Fruit fly (Drosophila melanogaster): ENCODE measurements around the gene Wdr81.

Wdr81 gene

DNA sequence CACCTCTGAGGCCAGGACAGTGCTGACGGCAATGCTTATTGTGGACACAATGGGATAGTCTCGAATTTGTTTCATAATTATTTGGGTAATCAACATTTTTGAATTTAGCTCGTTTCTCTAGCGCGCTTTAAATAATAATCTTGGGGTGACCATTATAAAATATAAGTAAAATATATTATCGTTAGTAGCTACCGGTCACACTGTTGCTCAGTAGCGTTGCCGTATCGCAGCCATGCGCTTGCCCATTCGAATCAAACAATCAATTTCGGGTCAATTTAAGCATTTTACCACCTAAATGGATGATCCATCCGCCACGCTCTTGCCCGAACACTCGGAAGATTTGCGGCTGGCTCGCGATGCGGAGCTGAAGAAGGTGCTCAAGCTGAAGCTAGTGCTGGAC, 31.0 kb downstream of the Wdr81 start, which contains the start of the genes zuc and dgt2:
Gene zuc, minus strand, starts transcription at position 154 of the 400 bp plus-strand sequence.
Gene dgt2, plus strand, starts transcription at position 208 of the 400 bp plus-strand sequence.
- TF ChIP-seq Smox (GFP tag; optimal IDR thresholded peaks at IDR 0.05) (no peak), Sox102F (GFP tag; optimal IDR thresholded peaks at IDR 0.05) (no peak), dsx (GFP tag; optimal IDR thresholded peaks at IDR 0.05; ENCODE audit: poor library complexity, severe bottlenecking) (no peak), CG6808 (GFP tag; optimal IDR thresholded peaks at IDR 0.05) (no peak), CG6854 (GFP tag; optimal IDR thresholded peaks at IDR 0.05) (no peak), svp (GFP tag) (no peak), CG8632 (GFP tag; optimal IDR thresholded peaks at IDR 0.05) (no peak), CG3032 (tag; optimal IDR thresholded peaks at IDR 0.05) (no peak), CG4318 (GFP tag; optimal IDR thresholded peaks at IDR 0.05) (no peak), fkh (GFP tag; optimal IDR thresholded peaks at IDR 0.05) (no peak)

DNA sequence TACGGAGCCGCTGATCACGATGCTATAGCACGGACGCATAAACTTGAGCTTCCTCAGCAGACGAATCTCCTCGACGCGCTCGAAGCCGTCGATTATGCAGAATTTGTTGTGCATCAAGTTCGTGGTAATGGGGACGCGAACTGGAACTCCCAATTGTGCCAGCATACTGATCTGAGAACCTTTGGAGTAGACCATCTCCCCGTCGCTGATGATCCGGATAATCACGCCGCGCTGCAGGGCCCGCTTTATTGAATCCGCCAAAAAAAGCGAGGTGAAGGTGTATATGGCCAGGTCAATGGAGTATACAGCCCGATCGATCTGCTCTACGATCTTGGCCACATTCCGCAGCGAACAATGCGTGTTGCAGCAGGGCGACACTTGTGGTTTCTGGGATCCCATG, 31.6 kb downstream of the Wdr81 start:
- TF ChIP-seq svp (GFP tag) (no peak), Blimp-1 (GFP tag; optimal IDR thresholded peaks at IDR 0.05) (no peak), CG3919 (GFP tag; optimal IDR thresholded peaks at IDR 0.05) (no peak), CG16779 (tag; optimal IDR thresholded peaks at IDR 0.05) (no peak), dac (GFP tag; optimal IDR thresholded peaks at IDR 0.05) (no peak), CG6854 (GFP tag; optimal IDR thresholded peaks at IDR 0.05) (no peak), CG9139 (GFP tag; optimal IDR thresholded peaks at IDR 0.05) (no peak), CG15336 (GFP tag; IDR thresholded peaks at IDR 0.05) (no peak), CG7368 (GFP tag; optimal IDR thresholded peaks at IDR 0.05) (no peak), fd85E (GFP tag; optimal IDR thresholded peaks at IDR 0.05) (no peak), CG10631 (GFP tag; optimal IDR thresholded peaks at IDR 0.05) (no peak), Sox15 (GFP tag; optimal IDR thresholded peaks at IDR 0.05) (no peak)

DNA sequence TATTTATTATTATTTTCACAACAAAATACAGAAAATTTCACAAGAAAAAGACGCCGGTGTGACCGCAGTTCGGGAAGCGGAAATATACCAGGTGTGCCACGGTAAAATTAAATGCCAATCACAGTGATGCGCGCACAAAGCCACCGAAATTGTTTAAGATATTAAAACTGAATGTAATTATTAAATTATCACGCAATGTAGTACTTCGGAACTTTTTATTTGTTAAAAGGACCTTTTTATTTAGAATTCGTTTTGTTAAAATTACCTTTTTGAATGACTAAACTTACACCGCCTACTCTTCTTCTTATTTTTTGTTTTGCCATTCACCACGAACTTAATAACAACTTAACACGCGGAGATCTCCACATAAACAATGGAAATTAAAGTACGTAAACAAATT, 32.8 kb downstream of the Wdr81 start, which contains the start of the genes CG6686 and CG34163:
Gene CG6686, minus strand, starts transcription at position 95 of the 400 bp plus-strand sequence.
Gene CG34163, plus strand, starts transcription at position 326 of the 400 bp plus-strand sequence.
- TF ChIP-seq net (GFP tag; optimal IDR thresholded peaks at IDR 0.05) = no peak
- no peak for TF ChIP-seq CG1621 (tag; optimal IDR thresholded peaks at IDR 0.05)
- peak; percentile 51 for TF ChIP-seq CG6792 (GFP tag; optimal IDR thresholded peaks at IDR 0.05)
- TF ChIP-seq vri (GFP tag; optimal IDR thresholded peaks at IDR 0.05) = no peak
- peak; percentile 20; the same call in 1 of the 2 replicates for TF ChIP-seq CG15336 (GFP tag; IDR thresholded peaks at IDR 0.05)
- no peak for TF ChIP-seq OdsH (GFP tag; optimal IDR thresholded peaks at IDR 0.05)
- TF ChIP-seq CG10631 (GFP tag; optimal IDR thresholded peaks at IDR 0.05) = no peak
- TF ChIP-seq spab (GFP tag; optimal IDR thresholded peaks at IDR 0.05) = no peak
- no peak for TF ChIP-seq CG16779 (tag; optimal IDR thresholded peaks at IDR 0.05)
- peak; percentile 46 for TF ChIP-seq CG31627 (GFP tag; optimal IDR thresholded peaks at IDR 0.05)
- no peak for TF ChIP-seq dsx (GFP tag; optimal IDR thresholded peaks at IDR 0.05; ENCODE audit: poor library complexity, severe bottlenecking)
- TF ChIP-seq CG8119 (GFP tag; IDR thresholded peaks at IDR 0.05) = no peak; the same call in 2 of the 3 replicates
- no peak for TF ChIP-seq CG7368 (GFP tag; optimal IDR thresholded peaks at IDR 0.05)
- no peak for TF ChIP-seq Gug (GFP tag; IDR thresholded peaks at IDR 0.05)
- no peak for TF ChIP-seq salr (GFP tag; optimal IDR thresholded peaks at IDR 0.05)
- TF ChIP-seq achi (GFP tag; optimal IDR thresholded peaks at IDR 0.05) = no peak
- TF ChIP-seq Hr39 (GFP tag; optimal IDR thresholded peaks at IDR 0.05) = no peak
- TF ChIP-seq Hr38 (GFP tag; optimal IDR thresholded peaks at IDR 0.05) = no peak
- TF ChIP-seq CG10669 (GFP tag; optimal IDR thresholded peaks at IDR 0.05) = no peak
- no peak for TF ChIP-seq ss (GFP tag; optimal IDR thresholded peaks at IDR 0.05)
- TF ChIP-seq lz (GFP tag; optimal IDR thresholded peaks at IDR 0.05) = peak; percentile 55
- TF ChIP-seq CG8319 (GFP tag; optimal IDR thresholded peaks at IDR 0.05) = no peak
- TF ChIP-seq CG11762 (GFP tag; optimal IDR thresholded peaks at IDR 0.05; ENCODE audit: insufficient read depth) = no peak
- peak; percentile 69 for TF ChIP-seq Eip78C (GFP tag)
- no peak for TF ChIP-seq CG9139 (GFP tag; optimal IDR thresholded peaks at IDR 0.05)
- peak; percentile 46 for TF ChIP-seq cyc (GFP tag; optimal IDR thresholded peaks at IDR 0.05)
- TF ChIP-seq CG3919 (GFP tag; optimal IDR thresholded peaks at IDR 0.05) = no peak
- no peak for TF ChIP-seq fkh (GFP tag; optimal IDR thresholded peaks at IDR 0.05)
- TF ChIP-seq CG6163 (GFP tag; IDR thresholded peaks at IDR 0.05) = 0 out of 3 replicates have a peak, but pooled peaks have one; percentile 19
- TF ChIP-seq Sox14 (GFP tag; optimal IDR thresholded peaks at IDR 0.05) = peak; percentile 79
- no peak for TF ChIP-seq Lpt (GFP tag; optimal IDR thresholded peaks at IDR 0.05)
- TF ChIP-seq Sox15 (GFP tag; optimal IDR thresholded peaks at IDR 0.05) = peak; percentile 14
- no peak for TF ChIP-seq Sox102F (GFP tag; optimal IDR thresholded peaks at IDR 0.05)
- TF ChIP-seq Met (GFP tag; optimal IDR thresholded peaks at IDR 0.05) = no peak
- TF ChIP-seq fd59A (GFP tag; optimal IDR thresholded peaks at IDR 0.05) = no peak
- no peak for TF ChIP-seq CG4318 (GFP tag; optimal IDR thresholded peaks at IDR 0.05)
- TF ChIP-seq CG11902 (GFP tag; optimal IDR thresholded peaks at IDR 0.05) = no peak
- no peak for TF ChIP-seq CG6854 (GFP tag; optimal IDR thresholded peaks at IDR 0.05)
